Worm (Caenorhabditis elegans): ENCODE data around the gene fbxc-30.

DNA sequence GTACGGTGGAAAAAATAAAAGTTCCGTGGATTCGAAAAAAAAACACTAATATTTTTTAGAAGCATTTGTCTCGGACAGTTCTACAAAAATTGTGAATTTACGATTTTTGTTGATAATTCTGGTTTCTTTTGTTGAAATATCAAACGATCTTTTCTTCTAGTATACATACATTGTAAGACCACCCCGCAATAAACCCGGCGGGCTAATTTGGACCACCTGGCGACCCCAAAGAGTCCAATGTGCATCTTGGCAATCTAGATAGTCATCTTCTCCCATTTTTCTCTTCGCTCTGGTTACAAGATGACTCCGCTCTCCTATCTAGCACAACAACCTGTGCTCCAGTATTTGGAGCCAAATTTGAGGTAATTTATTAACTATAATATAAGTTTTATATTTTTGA lies 1.6 kb upstream of the fbxc-30 start, which contains the start of gene fbxc-29:
- TF ChIP-seq snpc-3.4 (tag; optimal IDR thresholded peaks at IDR 0.05) (no peak), hlh-26 (GFP tag; conservative IDR thresholded peaks at IDR 0.05) (no peak), ceh-100 (GFP tag; IDR thresholded peaks at IDR 0.05) (no peak), lin-35 (GFP tag; optimal IDR thresholded peaks at IDR 0.05) (no peak), T07F8.4 (tag; optimal IDR thresholded peaks at IDR 0.05) (no peak)
